Fruit fly (Drosophila melanogaster): Measurements from ENCODE around the gene GstT3.

- TF ChIP-seq chif (GFP tag; optimal IDR thresholded peaks at IDR 0.05) (no peak), CG11560 (tag; IDR thresholded peaks at IDR 0.05) (no peak), CG7963 (GFP tag; IDR thresholded peaks at IDR 0.05; ENCODE audit: partially characterized antibody) (no peak), slp2 (GFP tag; optimal IDR thresholded peaks at IDR 0.05) (no peak), NC2β (GFP tag; optimal IDR thresholded peaks at IDR 0.05) (no peak), CG13424 (tag; optimal IDR thresholded peaks at IDR 0.05) (no peak), seq (GFP tag; IDR thresholded peaks at IDR 0.05) (no peak), kni (GFP tag; optimal IDR thresholded peaks at IDR 0.05) (no peak), gce (GFP tag; IDR thresholded peaks at IDR 0.05) (no peak), Eip74EF (GFP tag; optimal IDR thresholded peaks at IDR 0.05) (no peak)
Observed at dm6 chrX:20498989-20499388, 31.7 kb downstream of the GstT3 start.

All from whole organism, embryonic.